Fruit fly (Drosophila melanogaster) whole organism, pupa: ENCODE measurements around the gene TfAP-2.

Experiments
- CG10348 ChIP-seq: fragments of 200-800 bp; sonication (Bioruptor generic); IDR thresholded peaks from 2 replicates; pipeline ENCODE4 v1.3.6; 2022; ENCODE audit warnings: missing biosample characterization, missing genetic modification characterization
- CG12605 ChIP-seq: fragments of 200-800 bp; sonication (Bioruptor generic); IDR thresholded peaks from 2 replicates; pipeline ENCODE4 v1.3.6; 2022; ENCODE audit warnings: missing biosample characterization, missing genetic modification characterization
- CG13204 ChIP-seq: fragments of 200-800 bp; sonication (Bioruptor generic); optimal IDR thresholded peaks from 2 replicates; lab custom pipeline; 2018; ENCODE audit warnings: missing biosample characterization, mild to moderate bottlenecking, missing genetic modification characterization, moderate library complexity
- CG14655 ChIP-seq: fragments of 200-800 bp; sonication (Bioruptor generic); optimal IDR thresholded peaks from 3 replicates; lab custom pipeline; 2017; ENCODE audit warnings: mild to moderate bottlenecking, missing biosample characterization, missing genetic modification reagents, missing genetic modification characterization
- CG15710 ChIP-seq: fragments of 200-800 bp; sonication (Bioruptor generic); optimal IDR thresholded peaks from 2 replicates; lab custom pipeline; 2018; ENCODE audit warnings: missing biosample characterization, mild to moderate bottlenecking, missing genetic modification characterization, moderate library complexity
- CG17806 ChIP-seq: fragments of 200-800 bp; sonication (Bioruptor generic); optimal IDR thresholded peaks from 2 replicates; lab custom pipeline; 2018; ENCODE audit warnings: missing biosample characterization, mild to moderate bottlenecking, missing genetic modification characterization, moderate library complexity
- CG32121 ChIP-seq: fragments of 200-800 bp; sonication (Bioruptor generic); IDR thresholded peaks from 2 replicates; pipeline ENCODE4 v1.3.6; 2022; ENCODE audit warnings: missing biosample characterization, missing genetic modification characterization
- CG34367 ChIP-seq: fragments of 200-800 bp; sonication (Bioruptor generic); optimal IDR thresholded peaks from 2 replicates; lab custom pipeline; 2018; ENCODE audit warnings: missing biosample characterization, mild to moderate bottlenecking, missing genetic modification characterization
- CG4496 ChIP-seq: fragments of 200-800 bp; sonication (Bioruptor generic); IDR thresholded peaks from 3 replicates; pipeline ENCODE4 v1.3.6; 2022; ENCODE audit warnings: missing biosample characterization, missing genetic modification characterization
- CG8159 ChIP-seq: fragments of 200-800 bp; sonication (Bioruptor generic); optimal IDR thresholded peaks from 3 replicates; lab custom pipeline; 2018; ENCODE audit warnings: missing biosample characterization, mild to moderate bottlenecking, missing genetic modification characterization, moderate library complexity
- CG8301 ChIP-seq: fragments of 200-800 bp; sonication (Bioruptor generic); optimal IDR thresholded peaks from 2 replicates; lab custom pipeline; 2018; ENCODE audit warnings: missing biosample characterization, mild to moderate bottlenecking, missing genetic modification characterization
- CG9948 ChIP-seq: fragments of 200-800 bp; sonication (Bioruptor generic); optimal IDR thresholded peaks from 2 replicates; lab custom pipeline; 2018; ENCODE audit warnings: missing biosample characterization, mild to moderate bottlenecking, missing genetic modification characterization, moderate library complexity
- D1 ChIP-seq: fragments of 200-800 bp; sonication (Bioruptor generic); optimal IDR thresholded peaks from 2 replicates; lab custom pipeline; 2018; ENCODE audit warnings: missing biosample characterization, mild to moderate bottlenecking, missing genetic modification characterization, moderate library complexity
- EcR ChIP-seq: fragments of 200-800 bp; sonication (Bioruptor generic); optimal IDR thresholded peaks from 3 replicates; lab custom pipeline; 2019; ENCODE audit warnings: missing biosample characterization, missing genetic modification characterization, mild to moderate bottlenecking, moderate library complexity, missing genetic modification reagents
- Ets98B ChIP-seq: fragments of 200-800 bp; sonication (Bioruptor generic); IDR thresholded peaks from 2 replicates; pipeline ENCODE4 v1.3.6; 2022; ENCODE audit warnings: missing biosample characterization, missing genetic modification characterization
- Pif1A ChIP-seq: fragments of 200-800 bp; sonication (Bioruptor generic); optimal IDR thresholded peaks from 3 replicates; lab custom pipeline; 2016; ENCODE audit warnings: missing biosample characterization, missing genetic modification characterization
- Pif1B ChIP-seq: fragments of 200-800 bp; sonication (Bioruptor generic); optimal IDR thresholded peaks from 3 replicates; lab custom pipeline; 2016; ENCODE audit warnings: missing biosample characterization, missing genetic modification characterization
- Snoo ChIP-seq: fragments of 200-800 bp; sonication (Bioruptor generic); optimal IDR thresholded peaks from 3 replicates; lab custom pipeline; 2017; ENCODE audit warnings: missing biosample characterization, mild to moderate bottlenecking, missing genetic modification characterization, inconsistent platforms
- fd96Ca ChIP-seq: fragments of 200-800 bp; sonication (Bioruptor generic); IDR thresholded peaks from 3 replicates; pipeline ENCODE4 v1.3.6; 2022; ENCODE audit warnings: missing biosample characterization, missing genetic modification characterization
- gl ChIP-seq: fragments of 200-800 bp; sonication (Bioruptor generic); optimal IDR thresholded peaks from 2 replicates; lab custom pipeline; 2018; ENCODE audit warnings: missing biosample characterization, mild to moderate bottlenecking, missing genetic modification characterization
- rn ChIP-seq: fragments of 200-800 bp; sonication (Bioruptor generic); IDR thresholded peaks from 2 replicates; pipeline ENCODE4 v1.3.6; 2022; ENCODE audit warnings: missing biosample characterization, missing genetic modification characterization

Gene TfAP-2

DNA sequence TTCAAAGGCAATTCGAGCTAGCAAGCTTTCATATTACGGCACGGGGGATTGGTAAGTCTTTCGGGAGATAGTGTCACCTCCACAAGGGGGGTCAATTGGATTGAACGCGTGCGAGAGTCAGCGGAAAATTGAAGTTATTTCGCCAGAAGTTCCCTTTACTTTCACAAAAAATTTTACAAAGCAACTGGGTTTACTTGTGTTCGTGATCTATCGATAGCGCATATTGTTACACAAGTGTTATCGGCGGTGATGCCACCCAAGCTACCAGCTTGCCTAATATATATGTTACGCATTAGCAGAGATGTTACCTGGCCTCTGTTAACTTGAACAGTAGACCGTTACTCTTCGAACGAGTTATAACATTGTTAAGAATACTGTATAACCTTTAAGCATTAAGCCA lies 31.9 kb upstream of the TfAP-2 start, which contains the start of gene Wnk:
TSS of gene Wnk (minus strand) at position 177 of the 400 bp plus-strand sequence.
- TF ChIP-seq CG32121 (GFP tag; lab: Robert Waterston, UW) (no peak), EcR (GFP tag; lab: Kevin White, UChicago) (no peak), CG17806 (tag; lab: Kevin White, UChicago) (no peak), CG9948 (tag; lab: Kevin White, UChicago) (no peak), CG4496 (GFP tag; lab: Robert Waterston, UW) (no peak), CG8301 (tag; lab: Kevin White, UChicago) (no peak), Snoo (tag; lab: Kevin White, UChicago) (no peak), CG10348 (GFP tag; lab: Robert Waterston, UW) (no peak), CG8159 (tag; lab: Kevin White, UChicago) (no peak), Pif1A (no peak), CG12605 (GFP tag; lab: Robert Waterston, UW) (no peak), fd96Ca (GFP tag; lab: Robert Waterston, UW) (no peak)

DNA sequence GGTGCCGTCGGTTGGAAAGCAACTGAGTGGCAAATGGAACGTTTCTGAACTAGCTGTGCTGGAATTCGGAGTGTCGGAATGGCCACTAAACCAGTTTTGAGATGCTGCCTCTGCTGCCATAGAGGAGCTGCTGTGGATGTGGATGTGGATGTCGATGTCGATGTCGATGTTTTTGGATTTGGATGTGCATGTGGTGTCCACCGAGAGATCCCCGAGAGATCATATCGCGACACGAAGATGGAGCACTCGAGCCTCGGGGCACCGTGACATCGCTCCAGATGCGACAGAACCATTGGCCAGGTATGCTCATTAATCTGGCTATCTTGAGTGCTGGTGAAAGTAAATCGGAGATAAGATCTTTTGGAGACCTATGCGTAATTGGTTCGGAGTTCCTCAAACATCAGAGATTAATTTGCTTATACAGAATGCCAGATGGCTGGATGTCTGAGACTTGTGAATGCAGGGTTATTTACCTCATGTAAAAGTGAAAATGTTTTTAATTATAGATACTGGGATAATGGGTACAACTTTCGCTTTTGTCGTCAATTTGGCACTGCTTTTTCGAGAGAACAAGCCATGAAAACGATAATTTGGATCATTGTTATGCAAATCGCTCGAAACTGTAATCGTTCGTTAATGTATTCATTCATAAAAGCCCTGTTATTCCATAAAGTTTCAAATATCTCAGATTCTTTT lies 28.3 kb upstream of the TfAP-2 start, which contains the start of gene CG7173:
TSS of gene CG7173 (minus strand) at position 51 of the 696 bp plus-strand sequence.
- no peak for TF ChIP-seq CG17806 (tag; lab: Kevin White, UChicago)
- no peak for TF ChIP-seq CG32121 (GFP tag; lab: Robert Waterston, UW)
- TF ChIP-seq CG10348 (GFP tag; lab: Robert Waterston, UW): no peak
- TF ChIP-seq CG13204 (GFP tag; lab: Kevin White, UChicago): no peak
- no peak; the same call in 1 of the 3 replicates for TF ChIP-seq CG4496 (GFP tag; lab: Robert Waterston, UW)
- TF ChIP-seq rn (GFP tag; lab: Robert Waterston, UW): no peak
- TF ChIP-seq CG34367 (tag; lab: Kevin White, UChicago): no peak
- no peak for TF ChIP-seq D1 (tag; lab: Kevin White, UChicago)
- no peak for TF ChIP-seq CG8159 (tag; lab: Kevin White, UChicago)
- TF ChIP-seq fd96Ca (GFP tag; lab: Robert Waterston, UW): no peak
- no peak for TF ChIP-seq gl (tag; lab: Kevin White, UChicago)
- TF ChIP-seq CG14655 (GFP tag; lab: Kevin White, UChicago): no peak
- TF ChIP-seq CG15710: no peak
- TF ChIP-seq Pif1B (GFP tag; lab: Kevin White, UChicago): no peak
- no peak for TF ChIP-seq CG8301 (tag; lab: Kevin White, UChicago)
- no peak for TF ChIP-seq Ets98B
- TF ChIP-seq Snoo (tag; lab: Kevin White, UChicago): no peak
- TF ChIP-seq EcR (GFP tag; lab: Kevin White, UChicago): no peak

DNA sequence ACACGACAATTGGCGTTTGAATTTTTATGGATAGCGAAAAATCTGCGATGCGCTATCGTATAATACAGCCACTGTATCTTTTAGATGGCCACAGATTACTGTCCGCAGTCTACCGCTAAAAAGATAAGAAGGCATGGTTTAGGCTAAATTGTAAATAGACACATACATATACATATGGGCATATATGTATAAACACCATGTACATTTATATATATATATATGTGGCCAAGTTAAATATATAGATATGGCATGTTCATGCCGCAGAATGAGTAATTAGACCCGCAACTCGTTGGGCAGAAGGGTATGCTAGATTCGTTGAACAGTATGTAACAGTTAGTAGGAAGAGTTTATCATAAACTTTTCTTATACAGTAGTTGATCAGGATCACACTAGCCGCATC lies 24.5 kb upstream of the TfAP-2 start, which contains the start of gene CapaR:
TSS of gene CapaR (minus strand) at position 101 of the 400 bp plus-strand sequence.
- TF ChIP-seq rn (GFP tag; lab: Robert Waterston, UW) (no peak), gl (tag; lab: Kevin White, UChicago) (no peak), EcR (GFP tag; lab: Kevin White, UChicago) (no peak), CG10348 (GFP tag; lab: Robert Waterston, UW) (no peak), CG14655 (GFP tag; lab: Kevin White, UChicago) (no peak), CG17806 (tag; lab: Kevin White, UChicago) (no peak), Pif1B (GFP tag; lab: Kevin White, UChicago) (no peak), Ets98B (no peak), D1 (tag; lab: Kevin White, UChicago) (no peak), CG8301 (tag; lab: Kevin White, UChicago) (no peak), CG12605 (GFP tag; lab: Robert Waterston, UW) (no peak), CG15710 (no peak), Pif1A (no peak)
- TF ChIP-seq, all 21 proteins: peak for 0

DNA sequence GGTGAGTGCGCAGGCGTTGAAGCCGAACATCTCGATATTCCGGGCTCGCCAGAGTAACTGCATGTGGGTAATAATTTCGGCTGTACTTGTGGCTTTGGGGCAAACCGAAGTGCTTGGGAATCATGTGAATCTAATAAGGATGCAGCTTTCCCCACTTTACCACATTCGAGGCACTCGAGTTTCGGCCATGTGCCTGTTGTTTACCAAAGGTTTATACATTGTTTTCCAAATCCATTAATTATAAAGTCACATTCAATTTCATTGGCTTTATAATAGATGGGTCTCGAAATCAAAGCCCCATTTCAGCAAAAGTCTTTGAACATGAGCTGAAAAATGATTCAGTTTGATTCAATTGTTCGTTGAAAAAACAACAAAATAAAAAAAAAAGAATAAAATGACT lies 21.5 kb upstream of the TfAP-2 start, which contains the start of gene CG7634:
TSS of gene CG7634 (plus strand) at position 301 of the 400 bp plus-strand sequence.
- TF ChIP-seq CG9948 (tag; lab: Kevin White, UChicago) (no peak), CG34367 (tag; lab: Kevin White, UChicago) (no peak), Pif1A (no peak), CG4496 (GFP tag; lab: Robert Waterston, UW) (no peak), CG17806 (tag; lab: Kevin White, UChicago) (no peak), EcR (GFP tag; lab: Kevin White, UChicago) (no peak), CG32121 (GFP tag; lab: Robert Waterston, UW) (no peak), CG10348 (GFP tag; lab: Robert Waterston, UW) (no peak), CG8159 (tag; lab: Kevin White, UChicago) (no peak), Pif1B (GFP tag; lab: Kevin White, UChicago) (no peak), CG14655 (GFP tag; lab: Kevin White, UChicago) (no peak), D1 (tag; lab: Kevin White, UChicago) (no peak), gl (tag; lab: Kevin White, UChicago) (no peak), Snoo (tag; lab: Kevin White, UChicago) (no peak)
- TF ChIP-seq, all 21 proteins: peak for 0

DNA sequence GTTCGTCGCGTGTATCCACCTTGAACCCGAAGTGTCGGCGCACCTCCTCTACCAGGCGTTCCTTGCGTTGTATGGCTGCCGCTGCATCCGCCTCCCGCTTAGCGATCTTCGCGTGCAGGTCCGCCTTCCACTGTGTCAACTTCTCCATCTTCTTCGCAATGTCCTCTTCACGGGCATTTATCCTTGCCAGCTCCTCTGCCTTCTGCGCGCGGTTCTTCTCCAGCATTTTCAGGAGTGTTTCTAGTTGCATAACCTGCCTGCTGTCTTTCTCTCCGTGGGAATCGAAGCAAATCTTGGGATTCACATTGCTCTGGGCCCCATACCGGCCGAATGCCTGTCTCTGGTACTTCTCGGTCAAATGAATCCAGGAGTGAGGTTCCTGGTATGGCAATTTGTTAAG lies 18.4 kb upstream of the TfAP-2 start:
- TF ChIP-seq Snoo (tag; lab: Kevin White, UChicago) (no peak), CG8159 (tag; lab: Kevin White, UChicago) (no peak), rn (GFP tag; lab: Robert Waterston, UW) (no peak), D1 (tag; lab: Kevin White, UChicago) (no peak), CG32121 (GFP tag; lab: Robert Waterston, UW) (no peak), CG4496 (GFP tag; lab: Robert Waterston, UW) (no peak), CG8301 (tag; lab: Kevin White, UChicago) (no peak), EcR (GFP tag; lab: Kevin White, UChicago) (no peak), CG13204 (GFP tag; lab: Kevin White, UChicago) (no peak)
